Worm (Caenorhabditis elegans): ENCODE data around the gene Y105C5A.1273.

ce11 chrIV:15750014-15750776, 40.8 kb upstream of the Y105C5A.1273 start:
- TF ChIP-seq pqm-1 (tag; optimal IDR thresholded peaks at IDR 0.05) (no peak), pha-4 (tag; optimal IDR thresholded peaks at IDR 0.05) (no peak)
